Fruit fly (Drosophila melanogaster): ENCODE measurements around the gene CG9801.

dm6 chr3R:8747134-8747870 is at the start of gene CG9801, which contains the start of gene Nasp:
- TF ChIP-seq CTCF (optimal IDR thresholded peaks at IDR 0.05) (peak; percentile 45 to 51), CG8478 (optimal IDR thresholded peaks at IDR 0.05) (no peak)
